Worm (Caenorhabditis elegans): ENCODE measurements around the gene glb-6.

The glb-6 gene

DNA sequence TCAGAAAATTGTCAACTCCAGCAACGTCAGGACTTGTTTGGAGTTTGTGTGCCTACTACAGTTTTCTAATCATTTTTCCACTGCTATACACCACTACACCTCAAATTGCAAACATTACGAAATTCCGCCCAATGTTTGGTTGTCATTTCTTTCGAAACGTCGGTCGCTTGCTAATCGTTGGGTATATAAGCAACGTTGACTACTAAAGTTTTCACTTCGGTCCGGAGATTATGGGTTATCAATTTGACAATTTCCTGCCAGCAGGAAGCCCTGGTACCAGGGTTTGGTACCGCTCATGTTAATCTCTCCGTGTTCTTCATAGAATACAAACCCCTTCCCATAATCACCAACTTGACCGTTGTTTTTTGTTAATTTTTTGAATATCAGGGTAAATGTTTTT is 5.7 kb upstream of the glb-6 start (continued):
- peak; percentile 55 for TF ChIP-seq nhr-48 (tag; optimal IDR thresholded peaks at IDR 0.05)
- peak; percentile 47 for TF ChIP-seq pqm-1 (tag; optimal IDR thresholded peaks at IDR 0.05)
- peak; percentile 91 for TF ChIP-seq snpc-4 (tag; optimal IDR thresholded peaks at IDR 0.05)
- TF ChIP-seq lin-1 (GFP tag; IDR thresholded peaks at IDR 0.05), result peak; percentile 64; the same call in 1 of the 2 replicates
- TF ChIP-seq egl-43 (GFP tag; IDR thresholded peaks at IDR 0.05), result 0 out of 2 replicates have a peak, but pooled peaks have one; percentile 63
- TF ChIP-seq dve-1 (tag; optimal IDR thresholded peaks at IDR 0.05; ENCODE audit: insufficient read depth), result peak; percentile 96
- TF ChIP-seq vab-7 (GFP tag; IDR thresholded peaks at IDR 0.05), result no peak
- TF ChIP-seq ceh-82 (tag; optimal IDR thresholded peaks at IDR 0.05), result no peak
- 0 out of 2 replicates have a peak, but pooled peaks have one; percentile 56 for TF ChIP-seq daf-19 (GFP tag; conservative IDR thresholded peaks at IDR 0.05)
- peak; percentile 60 for TF ChIP-seq nhr-102 (tag; optimal IDR thresholded peaks at IDR 0.05)
- 0 out of 2 replicates have a peak, but pooled peaks have one; percentile 33 for TF ChIP-seq nhr-41 (GFP tag; IDR thresholded peaks at IDR 0.05)
- peak; percentile 76 for TF ChIP-seq dmd-6 (GFP tag; IDR thresholded peaks at IDR 0.05)
- peak; percentile 80 for TF ChIP-seq T26A8.4 (GFP tag; IDR thresholded peaks at IDR 0.05)
- peak; percentile 36 for TF ChIP-seq rbr-2 (tag; optimal IDR thresholded peaks at IDR 0.05)
- no peak for TF ChIP-seq nhr-11 (tag; optimal IDR thresholded peaks at IDR 0.05)
- peak; percentile 47 for TF ChIP-seq dpl-1 (GFP tag; optimal IDR thresholded peaks at IDR 0.05)
- peak; percentile 54 for TF ChIP-seq lin-38 (GFP tag; IDR thresholded peaks at IDR 0.05)
- TF ChIP-seq dmd-8 (GFP tag; IDR thresholded peaks at IDR 0.05), result peak; percentile 68; the same call in 1 of the 2 replicates

- TF ChIP-seq lim-7 (GFP tag; IDR thresholded peaks at IDR 0.05) (no peak), fkh-10 (GFP tag; optimal IDR thresholded peaks at IDR 0.05) (peak; percentile 76), gei-8 (GFP tag; optimal IDR thresholded peaks at IDR 0.05) (no peak), zfp-2 (tag; optimal IDR thresholded peaks at IDR 0.05) (no peak), pqm-1 (tag; optimal IDR thresholded peaks at IDR 0.05) (no peak)
These were observed 1.4 kb upstream of the glb-6 start for ce11 chrV:5571691-5572090.

ce11 chrV:5567119-5567518 is 3.2 kb downstream of the glb-6 start, which contains the start of gene C18C4.7:
Gene C18C4.7, minus strand, starts transcription at chrV:5567219.
- TF ChIP-seq set-16 (GFP tag; IDR thresholded peaks at IDR 0.05) (no peak), fkh-10 (GFP tag; optimal IDR thresholded peaks at IDR 0.05) (no peak), tag-97 (GFP tag; IDR thresholded peaks at IDR 0.05) (no peak), ces-1 (GFP tag; optimal IDR thresholded peaks at IDR 0.05) (no peak), R02D3.7 (tag; optimal IDR thresholded peaks at IDR 0.05) (no peak), F44E2.7 (GFP tag; IDR thresholded peaks at IDR 0.05) (no peak), dmd-9 (GFP tag; IDR thresholded peaks at IDR 0.05) (no peak), lin-1 (GFP tag; IDR thresholded peaks at IDR 0.05) (no peak), cey-2 (tag; optimal IDR thresholded peaks at IDR 0.05; ENCODE audit: borderline replicate concordance, insufficient read depth) (no peak), jun-1 (tag; optimal IDR thresholded peaks at IDR 0.05) (no peak), unc-62 (GFP tag; optimal IDR thresholded peaks at IDR 0.05 in 1 of 2) (no peak), unc-62 (tag; optimal IDR thresholded peaks at IDR 0.05) (no peak)

- TF ChIP-seq lin-39 (tag; optimal IDR thresholded peaks at IDR 0.05) (no peak), pha-4 (GFP tag; IDR thresholded peaks at IDR 0.05) (no peak), pha-4 (tag; optimal IDR thresholded peaks at IDR 0.05) (peak; percentile 26), jun-1 (tag; optimal IDR thresholded peaks at IDR 0.05) (no peak), daf-16 (GFP tag; optimal IDR thresholded peaks at IDR 0.05) (no peak), daf-16 (tag; optimal IDR thresholded peaks at IDR 0.05) (peak; percentile 99), nhr-102 (tag; optimal IDR thresholded peaks at IDR 0.05) (peak; percentile 14), unc-62 (GFP tag; optimal IDR thresholded peaks at IDR 0.05 in 1 of 2) (peak in 1 of 2 experiments; percentile 28), unc-62 (tag; optimal IDR thresholded peaks at IDR 0.05) (no peak), mdl-1 (tag; optimal IDR thresholded peaks at IDR 0.05) (peak in 1 of 2 experiments; percentile 16), dmd-6 (GFP tag; IDR thresholded peaks at IDR 0.05) (peak; percentile 75), nhr-77 (tag; optimal IDR thresholded peaks at IDR 0.05) (peak; percentile 63), dve-1 (tag; optimal IDR thresholded peaks at IDR 0.05; ENCODE audit: insufficient read depth) (peak; percentile 88), lsy-2 (tag; optimal IDR thresholded peaks at IDR 0.05) (peak in 1 of 2 experiments; percentile 31), mdt-29 (GFP tag; IDR thresholded peaks at IDR 0.05) (no peak), pqm-1 (tag; optimal IDR thresholded peaks at IDR 0.05) (peak; percentile 96), hlh-30 (tag; optimal IDR thresholded peaks at IDR 0.05; ENCODE audit: insufficient read depth) (peak; percentile 8), dmd-8 (GFP tag; IDR thresholded peaks at IDR 0.05) (no peak), aly-2 (tag; optimal IDR thresholded peaks at IDR 0.05) (no peak), lin-1 (GFP tag; IDR thresholded peaks at IDR 0.05) (0 out of 2 replicates have a peak, but pooled peaks have one; percentile 41), nhr-28 (tag; optimal IDR thresholded peaks at IDR 0.05) (peak; percentile 94)
These were observed 10.5 kb downstream of the glb-6 start for ce11 chrV:5559882-5560281.

Measured in whole organism, L4 larva.